Worm (Caenorhabditis elegans) whole organism, L3 larva: ENCODE results near the gene F14E5.2.

Experiments used
- ZK546.5 ChIP-seq: sonication (generic microtip); optimal IDR thresholded peaks from 2 replicates; lab custom pipeline; 2017; ENCODE audit warnings: missing biosample characterization, missing genetic modification characterization
- aly-2 ChIP-seq: fragments of 150-350 bp; optimal IDR thresholded peaks from 2 replicates; lab custom pipeline; 2014; ENCODE audit warnings: missing biosample characterization, missing genetic modification characterization
- ama-1 ChIP-seq: fragments of 150-350 bp; optimal IDR thresholded peaks from 2 replicates; lab custom pipeline; 2018
- ceh-16 ChIP-seq: sonication (generic microtip); optimal IDR thresholded peaks from 2 replicates; lab custom pipeline; 2017; ENCODE audit warnings: missing biosample characterization, missing genetic modification characterization
- ceh-28 ChIP-seq: fragments of 150-350 bp; optimal IDR thresholded peaks from 2 replicates; lab custom pipeline; 2014; ENCODE audit warnings: missing biosample characterization, missing genetic modification reagents, missing genetic modification characterization
- ceh-82 ChIP-seq: fragments of 150-350 bp; optimal IDR thresholded peaks from 2 replicates; lab custom pipeline; 2014; ENCODE audit warnings: missing biosample characterization, missing genetic modification characterization
- ceh-9 ChIP-seq: sonication (generic microtip); optimal IDR thresholded peaks from 2 replicates; lab custom pipeline; 2018; ENCODE audit warnings: missing biosample characterization, missing genetic modification characterization
- egl-27 ChIP-seq: sonication (generic microtip); optimal IDR thresholded peaks from 4 replicates; lab custom pipeline; 2017; ENCODE audit warnings: missing biosample characterization, missing genetic modification reagents, missing genetic modification characterization
- elt-1 ChIP-seq: fragments of 150-350 bp; optimal IDR thresholded peaks from 2 replicates; lab custom pipeline; 2014; ENCODE audit warnings: missing biosample characterization, missing genetic modification characterization
- elt-3 ChIP-seq, 3 experiments: fragments of 150-350 bp in 1 of 3; sonication (generic microtip) in 2 of 3; optimal IDR thresholded peaks; 2 replicates in 2 of 3; 4 replicates in 1 of 3; lab custom pipeline; 2014 to 2017; ENCODE audit warnings: missing biosample characterization in 3 of 3, missing genetic modification characterization in 3 of 3
- eor-1 ChIP-seq, 2 experiments: fragments of 150-350 bp; optimal IDR thresholded peaks; 2 replicates each; lab custom pipeline; 2014 to 2018; ENCODE audit warnings: missing biosample characterization in 2 of 2, missing genetic modification characterization in 2 of 2
- hmg-11 ChIP-seq: sonication (generic microtip); optimal IDR thresholded peaks from 2 replicates; lab custom pipeline; 2016; ENCODE audit warnings: missing genetic modification characterization, missing compliant biosample characterization
- jun-1 ChIP-seq: fragments of 150-350 bp; optimal IDR thresholded peaks from 2 replicates; lab custom pipeline; 2014; ENCODE audit warnings: missing biosample characterization, missing genetic modification reagents, missing genetic modification characterization
- lin-15B ChIP-seq: fragments of 150-350 bp; optimal IDR thresholded peaks from 2 replicates; lab custom pipeline; 2014; ENCODE audit warnings: missing biosample characterization, missing genetic modification characterization
- lsy-12 ChIP-seq: sonication (generic microtip); optimal IDR thresholded peaks from 2 replicates; lab custom pipeline; 2016; ENCODE audit warnings: mild to moderate bottlenecking, missing genetic modification characterization, missing compliant biosample characterization
- mdl-1 ChIP-seq: fragments of 150-350 bp; optimal IDR thresholded peaks from 2 replicates; lab custom pipeline; 2014; ENCODE audit warnings: missing biosample characterization, missing genetic modification characterization
- nhr-11 ChIP-seq: fragments of 150-350 bp; optimal IDR thresholded peaks from 2 replicates; lab custom pipeline; 2014; ENCODE audit warnings: missing biosample characterization, missing genetic modification characterization
- nhr-23 ChIP-seq: fragments of 150-350 bp; optimal IDR thresholded peaks from 2 replicates; lab custom pipeline; 2014; ENCODE audit warnings: missing biosample characterization, missing genetic modification reagents, missing genetic modification characterization
- nhr-237 ChIP-seq: fragments of 150-350 bp; optimal IDR thresholded peaks from 2 replicates; lab custom pipeline; 2014; ENCODE audit warnings: missing biosample characterization, missing genetic modification characterization
- nhr-25 ChIP-seq: sonication (generic microtip); optimal IDR thresholded peaks from 2 replicates; lab custom pipeline; 2017; ENCODE audit warnings: missing biosample characterization, missing genetic modification characterization
- nhr-28 ChIP-seq: fragments of 150-350 bp; optimal IDR thresholded peaks from 2 replicates; lab custom pipeline; 2014; ENCODE audit warnings: missing biosample characterization, missing genetic modification characterization
- nhr-43 ChIP-seq: sonication (generic microtip); optimal IDR thresholded peaks from 2 replicates; lab custom pipeline; 2016; ENCODE audit warnings: mild to moderate bottlenecking, missing genetic modification characterization, missing compliant biosample characterization; ENCODE audit not compliant: poor library complexity, severe bottlenecking
- nhr-67 ChIP-seq: fragments of 150-350 bp; optimal IDR thresholded peaks from 2 replicates; lab custom pipeline; 2014; ENCODE audit warnings: missing biosample characterization, missing genetic modification characterization
- nhr-76 ChIP-seq: fragments of 150-350 bp; sonication (generic microtip); optimal IDR thresholded peaks from 5 replicates; lab custom pipeline; 2014; ENCODE audit warnings: missing biosample characterization, missing genetic modification characterization
- pha-4 ChIP-seq: fragments of 150-350 bp; optimal IDR thresholded peaks from 2 replicates; lab custom pipeline; 2014; ENCODE audit warnings: missing biosample characterization, missing genetic modification reagents, missing genetic modification characterization
- pqm-1 ChIP-seq: fragments of 150-350 bp; optimal IDR thresholded peaks from 2 replicates; lab custom pipeline; 2017; ENCODE audit warnings: missing biosample characterization, missing genetic modification characterization, inconsistent platforms
- sea-2 ChIP-seq: fragments of 150-350 bp; sonication (generic microtip); optimal IDR thresholded peaks from 4 replicates; lab custom pipeline; 2014; ENCODE audit warnings: missing biosample characterization, missing genetic modification reagents, missing genetic modification characterization
- tbx-2 ChIP-seq: sonication (generic microtip); optimal IDR thresholded peaks from 2 replicates; lab custom pipeline; 2016; ENCODE audit warnings: mild to moderate bottlenecking, missing genetic modification characterization, missing compliant biosample characterization
- unc-62 ChIP-seq: fragments of 150-350 bp; sonication (generic microtip); optimal IDR thresholded peaks from 4 replicates; lab custom pipeline; 2014; ENCODE audit warnings: missing biosample characterization, missing genetic modification reagents, missing genetic modification characterization
- ztf-11 ChIP-seq: fragments of 150-350 bp; optimal IDR thresholded peaks from 2 replicates; lab custom pipeline; 2014; ENCODE audit warnings: missing biosample characterization, missing genetic modification characterization

F14E5.2 gene

ce11 chrII:8441519-8441918, 12.9 kb upstream of the F14E5.2 start:
- peak; percentile 33 for TF ChIP-seq nhr-43
- TF ChIP-seq eor-1 (tag; optimal IDR thresholded peaks at IDR 0.05; lab: Kevin White, UChicago), result no peak
- TF ChIP-seq nhr-28 (tag; lab: Kevin White, UChicago), result no peak
- peak; percentile 18 for TF ChIP-seq tbx-2 (tag; lab: Kevin White, UChicago)
- no peak for TF ChIP-seq pha-4 (tag; lab: Kevin White, UChicago)
- TF ChIP-seq nhr-23 (tag; lab: Kevin White, UChicago), result peak; percentile 6
- no peak for TF ChIP-seq aly-2 (tag; lab: Kevin White, UChicago)

DNA sequence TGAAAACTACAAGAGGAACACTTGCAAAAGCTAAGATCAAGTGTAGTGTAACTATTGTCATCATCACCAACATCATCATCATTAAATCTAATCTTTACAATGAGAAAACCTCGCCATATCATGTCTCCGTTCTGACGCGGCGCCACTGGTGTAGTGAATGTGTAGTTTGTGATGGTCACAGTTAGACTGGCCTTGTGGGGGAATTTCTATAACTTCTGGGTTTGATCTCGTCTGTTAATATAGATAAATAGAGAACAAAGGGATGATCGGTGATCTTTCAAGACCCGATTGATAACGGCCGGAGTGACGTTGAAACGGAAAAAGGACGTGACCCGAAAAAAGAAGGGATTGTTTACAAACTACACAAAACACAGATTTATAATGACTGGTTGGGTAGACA, 12.1 kb upstream of the F14E5.2 start:
- TF ChIP-seq nhr-67 (tag; lab: Kevin White, UChicago) (no peak), nhr-237 (tag; lab: Kevin White, UChicago) (no peak), nhr-43 (peak; percentile 88), unc-62 (GFP tag; lab: Kevin White, UChicago) (peak; percentile 21), egl-27 (no peak), ceh-82 (tag; lab: Kevin White, UChicago) (no peak), hmg-11 (tag; lab: Kevin White, UChicago) (no peak), mdl-1 (peak; percentile 37), nhr-25 (tag; lab: Kevin White, UChicago) (peak; percentile 83), aly-2 (tag; lab: Kevin White, UChicago) (no peak), nhr-11 (tag; lab: Kevin White, UChicago) (no peak), ama-1 (peak; percentile 58), lsy-12 (tag; lab: Kevin White, UChicago) (no peak), elt-3 (tag; optimal IDR thresholded peaks at IDR 0.05; lab: Kevin White, UChicago) (peak; percentile 31 to 79 (median 77)), jun-1 (tag; lab: Kevin White, UChicago) (no peak), nhr-23 (tag; lab: Kevin White, UChicago) (peak; percentile 90), elt-1 (tag; lab: Kevin White, UChicago) (peak; percentile 62), ceh-28 (tag; lab: Kevin White, UChicago) (peak; percentile 44), nhr-76 (tag; lab: Kevin White, UChicago) (peak; percentile 28)

- TF ChIP-seq sea-2 (GFP tag; lab: Kevin White, UChicago) (no peak), elt-1 (tag; lab: Kevin White, UChicago) (no peak), nhr-23 (tag; lab: Kevin White, UChicago) (peak; percentile 50), ceh-9 (tag; lab: Kevin White, UChicago) (no peak), jun-1 (tag; lab: Kevin White, UChicago) (no peak), ztf-11 (tag; lab: Kevin White, UChicago) (no peak), nhr-43 (peak; percentile 51), nhr-25 (tag; lab: Kevin White, UChicago) (peak; percentile 74), lsy-12 (tag; lab: Kevin White, UChicago) (no peak), elt-3 (tag; optimal IDR thresholded peaks at IDR 0.05; lab: Kevin White, UChicago) (peak in 1 of 3 experiments; percentile 41), pha-4 (tag; lab: Kevin White, UChicago) (no peak), nhr-28 (tag; lab: Kevin White, UChicago) (no peak), nhr-11 (tag; lab: Kevin White, UChicago) (no peak)
- TF ChIP-seq, all 47 proteins: peak for 4
Observed at ce11 chrII:8440097-8440496, 11.4 kb upstream of the F14E5.2 start.

- TF ChIP-seq nhr-23 (tag; lab: Kevin White, UChicago), result peak; percentile 21
- peak; percentile 80 for TF ChIP-seq nhr-25 (tag; lab: Kevin White, UChicago)
- TF ChIP-seq nhr-76 (tag; lab: Kevin White, UChicago), result no peak
Observed at ce11 chrII:8438791-8439287, 10.2 kb upstream of the F14E5.2 start, which contains the start of gene lips-10. Gene lips-10, plus strand, starts transcription at chrII:8439168.

DNA sequence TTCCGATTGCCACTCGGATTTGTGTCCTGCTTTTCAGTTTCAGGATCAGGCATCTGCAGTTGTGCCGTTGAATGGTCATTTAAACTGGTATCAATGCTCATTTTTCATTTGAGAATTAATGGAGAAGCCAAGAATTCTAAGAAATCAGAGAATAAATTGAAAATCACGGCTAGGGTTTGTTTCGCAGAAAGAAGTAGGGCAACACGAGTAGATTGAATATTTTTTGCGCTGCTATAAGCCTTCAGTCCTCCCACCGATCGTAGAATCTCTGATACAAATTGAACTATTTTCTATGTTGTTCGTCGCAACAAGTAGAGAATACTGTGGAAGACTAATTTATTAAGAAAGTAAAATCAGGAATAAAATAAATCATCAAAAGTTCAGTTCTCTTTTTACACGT, 8.4 kb upstream of the F14E5.2 start, which contains the start of gene acp-3:
Gene acp-3, minus strand, starts transcription at position 101 of the 400 bp plus-strand sequence.
- TF ChIP-seq ceh-82 (tag; lab: Kevin White, UChicago) (no peak), lin-15B (tag; lab: Kevin White, UChicago) (no peak), ceh-16 (tag; lab: Kevin White, UChicago) (no peak), sea-2 (GFP tag; lab: Kevin White, UChicago) (no peak), aly-2 (tag; lab: Kevin White, UChicago) (no peak), pqm-1 (tag; lab: Kevin White, UChicago) (no peak)
- TF ChIP-seq, all 47 proteins: peak for 0

ce11 chrII:8435005-8435404, 6.3 kb upstream of the F14E5.2 start, which contains the start of gene acp-4:
Gene acp-4, minus strand, starts transcription at chrII:8435105.
- TF ChIP-seq lin-15B (tag; lab: Kevin White, UChicago) (no peak), ZK546.5 (tag; lab: Kevin White, UChicago) (no peak)
